Worm (Caenorhabditis elegans) whole organism, L3 larva: ENCODE results near the gene enpp-1.

Source experiments
- R02D3.7 ChIP-seq: fragments of 150-350 bp; optimal IDR thresholded peaks from 2 replicates; lab custom pipeline; 2014; ENCODE audit warnings: missing biosample characterization, missing genetic modification characterization
- ZK546.5 ChIP-seq: sonication (generic microtip); optimal IDR thresholded peaks from 2 replicates; lab custom pipeline; 2017; ENCODE audit warnings: missing biosample characterization, missing genetic modification characterization
- aly-2 ChIP-seq: fragments of 150-350 bp; optimal IDR thresholded peaks from 2 replicates; lab custom pipeline; 2014; ENCODE audit warnings: missing biosample characterization, missing genetic modification characterization
- ama-1 ChIP-seq: fragments of 150-350 bp; optimal IDR thresholded peaks from 2 replicates; lab custom pipeline; 2018
- ceh-28 ChIP-seq: fragments of 150-350 bp; optimal IDR thresholded peaks from 2 replicates; lab custom pipeline; 2014; ENCODE audit warnings: missing biosample characterization, missing genetic modification reagents, missing genetic modification characterization
- ceh-82 ChIP-seq: fragments of 150-350 bp; optimal IDR thresholded peaks from 2 replicates; lab custom pipeline; 2014; ENCODE audit warnings: missing biosample characterization, missing genetic modification characterization
- daf-12 ChIP-seq: fragments of 150-350 bp; optimal IDR thresholded peaks from 2 replicates; lab custom pipeline; 2014; ENCODE audit warnings: missing biosample characterization, missing genetic modification reagents, missing genetic modification characterization
- elt-1 ChIP-seq: fragments of 150-350 bp; optimal IDR thresholded peaks from 2 replicates; lab custom pipeline; 2014; ENCODE audit warnings: missing biosample characterization, missing genetic modification characterization
- elt-2 ChIP-seq: sonication (generic microtip); optimal IDR thresholded peaks from 2 replicates; lab custom pipeline; 2016; ENCODE audit warnings: missing genetic modification reagents, mild to moderate bottlenecking, missing genetic modification characterization, missing compliant biosample characterization
- eor-1 ChIP-seq, 2 experiments: fragments of 150-350 bp; optimal IDR thresholded peaks; 2 replicates each; lab custom pipeline; 2014 to 2018; ENCODE audit warnings: missing biosample characterization in 2 of 2, missing genetic modification characterization in 2 of 2
- fkh-10 ChIP-seq: sonication (generic microtip); optimal IDR thresholded peaks from 2 replicates; lab custom pipeline; 2017; ENCODE audit warnings: missing biosample characterization, missing genetic modification reagents, missing genetic modification characterization
- fos-1 ChIP-seq: fragments of 150-350 bp; optimal IDR thresholded peaks from 2 replicates; lab custom pipeline; 2014; ENCODE audit warnings: missing biosample characterization, missing genetic modification characterization
- hmg-11 ChIP-seq: sonication (generic microtip); optimal IDR thresholded peaks from 2 replicates; lab custom pipeline; 2016; ENCODE audit warnings: missing genetic modification characterization, missing compliant biosample characterization
- lin-15B ChIP-seq: fragments of 150-350 bp; optimal IDR thresholded peaks from 2 replicates; lab custom pipeline; 2014; ENCODE audit warnings: missing biosample characterization, missing genetic modification characterization
- lin-39 ChIP-seq: fragments of 150-350 bp; optimal IDR thresholded peaks from 2 replicates; lab custom pipeline; 2018; ENCODE audit warnings: missing biosample characterization, missing genetic modification reagents, missing genetic modification characterization
- lsy-12 ChIP-seq: sonication (generic microtip); optimal IDR thresholded peaks from 2 replicates; lab custom pipeline; 2016; ENCODE audit warnings: mild to moderate bottlenecking, missing genetic modification characterization, missing compliant biosample characterization
- mdl-1 ChIP-seq: fragments of 150-350 bp; optimal IDR thresholded peaks from 2 replicates; lab custom pipeline; 2014; ENCODE audit warnings: missing biosample characterization, missing genetic modification characterization
- nfya-1 ChIP-seq: sonication (generic microtip); optimal IDR thresholded peaks from 2 replicates; lab custom pipeline; 2017; ENCODE audit warnings: missing genetic modification characterization, mild to moderate bottlenecking, missing compliant biosample characterization, antibody characterized with exemption, moderate library complexity; ENCODE audit not compliant: insufficient read depth
- nhr-11 ChIP-seq: fragments of 150-350 bp; optimal IDR thresholded peaks from 2 replicates; lab custom pipeline; 2014; ENCODE audit warnings: missing biosample characterization, missing genetic modification characterization
- nhr-23 ChIP-seq: fragments of 150-350 bp; optimal IDR thresholded peaks from 2 replicates; lab custom pipeline; 2014; ENCODE audit warnings: missing biosample characterization, missing genetic modification reagents, missing genetic modification characterization
- nhr-237 ChIP-seq: fragments of 150-350 bp; optimal IDR thresholded peaks from 2 replicates; lab custom pipeline; 2014; ENCODE audit warnings: missing biosample characterization, missing genetic modification characterization
- nhr-25 ChIP-seq: sonication (generic microtip); optimal IDR thresholded peaks from 2 replicates; lab custom pipeline; 2017; ENCODE audit warnings: missing biosample characterization, missing genetic modification characterization
- nhr-28 ChIP-seq: fragments of 150-350 bp; optimal IDR thresholded peaks from 2 replicates; lab custom pipeline; 2014; ENCODE audit warnings: missing biosample characterization, missing genetic modification characterization
- nhr-76 ChIP-seq: fragments of 150-350 bp; sonication (generic microtip); optimal IDR thresholded peaks from 5 replicates; lab custom pipeline; 2014; ENCODE audit warnings: missing biosample characterization, missing genetic modification characterization
- nhr-77 ChIP-seq: fragments of 150-350 bp; optimal IDR thresholded peaks from 2 replicates; lab custom pipeline; 2014; ENCODE audit warnings: missing biosample characterization, missing genetic modification characterization
- pha-4 ChIP-seq: fragments of 150-350 bp; optimal IDR thresholded peaks from 2 replicates; lab custom pipeline; 2014; ENCODE audit warnings: missing biosample characterization, missing genetic modification reagents, missing genetic modification characterization
- pqm-1 ChIP-seq: fragments of 150-350 bp; optimal IDR thresholded peaks from 2 replicates; lab custom pipeline; 2017; ENCODE audit warnings: missing biosample characterization, missing genetic modification characterization, inconsistent platforms
- sea-2 ChIP-seq: fragments of 150-350 bp; sonication (generic microtip); optimal IDR thresholded peaks from 4 replicates; lab custom pipeline; 2014; ENCODE audit warnings: missing biosample characterization, missing genetic modification reagents, missing genetic modification characterization
- snpc-4 ChIP-seq: fragments of 150-350 bp; optimal IDR thresholded peaks from 2 replicates; lab custom pipeline; 2014; ENCODE audit warnings: missing biosample characterization, missing genetic modification characterization
- tbx-2 ChIP-seq: sonication (generic microtip); optimal IDR thresholded peaks from 2 replicates; lab custom pipeline; 2016; ENCODE audit warnings: mild to moderate bottlenecking, missing genetic modification characterization, missing compliant biosample characterization
- zag-1 ChIP-seq: fragments of 150-350 bp; optimal IDR thresholded peaks from 2 replicates; lab custom pipeline; 2014; ENCODE audit warnings: missing biosample characterization, missing genetic modification characterization
- ztf-4 ChIP-seq: fragments of 150-350 bp; optimal IDR thresholded peaks from 2 replicates; lab custom pipeline; 2014; ENCODE audit warnings: missing biosample characterization, missing genetic modification characterization

The enpp-1 gene

ce11 chrV:12100794-12101343, 30.4 kb upstream of the enpp-1 start, which contains the start of gene nhr-154:
TSS of gene nhr-154 (plus strand) at chrV:12101293.
- TF ChIP-seq tbx-2 = no peak
- TF ChIP-seq elt-1 (tag; lab: Kevin White, UChicago) = no peak
- peak; percentile 32 for TF ChIP-seq snpc-4
- no peak for TF ChIP-seq R02D3.7 (tag; lab: Kevin White, UChicago)
- TF ChIP-seq pha-4 (tag; lab: Kevin White, UChicago) = peak; percentile 75
- no peak for TF ChIP-seq nhr-76
- peak; percentile 42 for TF ChIP-seq ceh-28
- TF ChIP-seq elt-2 (tag; lab: Kevin White, UChicago) = peak; percentile 23
- peak; percentile 25 for TF ChIP-seq pqm-1 (tag; lab: Kevin White, UChicago)
- no peak for TF ChIP-seq sea-2 (GFP tag; lab: Kevin White, UChicago)
- peak; percentile 25 for TF ChIP-seq hmg-11 (tag; lab: Kevin White, UChicago)
- TF ChIP-seq lsy-12 (tag; lab: Kevin White, UChicago) = no peak

ce11 chrV:12103920-12104319, 27.3 kb upstream of the enpp-1 start, which contains the start of gene nhr-153:
TSS of gene nhr-153 (plus strand) at chrV:12104220.
- TF ChIP-seq pqm-1 (tag; lab: Kevin White, UChicago) (peak; percentile 34), hmg-11 (tag; lab: Kevin White, UChicago) (no peak), elt-2 (tag; lab: Kevin White, UChicago) (peak; percentile 17), eor-1 (tag; optimal IDR thresholded peaks at IDR 0.05; lab: Kevin White, UChicago) (no peak)

ce11 chrV:12106841-12107240, 24.4 kb upstream of the enpp-1 start, which contains the start of gene nhr-136:
TSS of gene nhr-136 (plus strand) at chrV:12107141.
- TF ChIP-seq zag-1 (tag; lab: Kevin White, UChicago) (no peak), nhr-237 (tag; lab: Kevin White, UChicago) (no peak), sea-2 (GFP tag; lab: Kevin White, UChicago) (no peak), mdl-1 (tag; lab: Kevin White, UChicago) (no peak), hmg-11 (tag; lab: Kevin White, UChicago) (no peak), lin-15B (tag; lab: Kevin White, UChicago) (no peak), fos-1 (tag; lab: Kevin White, UChicago) (no peak), fkh-10 (no peak), elt-2 (tag; lab: Kevin White, UChicago) (no peak), nhr-28 (tag; lab: Kevin White, UChicago) (no peak), nhr-25 (tag; lab: Kevin White, UChicago) (no peak)

- peak; percentile 49 for TF ChIP-seq nhr-23 (tag; lab: Kevin White, UChicago)
- TF ChIP-seq nhr-25 (tag; lab: Kevin White, UChicago) = peak; percentile 2
- TF ChIP-seq pha-4 (tag; lab: Kevin White, UChicago) = peak; percentile 53
- TF ChIP-seq nhr-11 (tag; lab: Kevin White, UChicago) = no peak
- TF ChIP-seq, all 47 proteins: peak for 3
These were observed 19.8 kb upstream of the enpp-1 start, which contains the start of gene lhpp-1 for ce11 chrV:12111452-12111851. TSS of gene lhpp-1 (minus strand) at chrV:12111805.

- TF ChIP-seq fos-1 (tag; lab: Kevin White, UChicago) = no peak
- no peak for TF ChIP-seq mdl-1 (tag; lab: Kevin White, UChicago)
- TF ChIP-seq nhr-28 (tag; lab: Kevin White, UChicago) = no peak
- TF ChIP-seq ztf-4 (tag; lab: Kevin White, UChicago) = no peak
- peak; percentile 45 for TF ChIP-seq pqm-1 (tag; lab: Kevin White, UChicago)
- TF ChIP-seq elt-2 (tag; lab: Kevin White, UChicago) = peak; percentile 57
- no peak for TF ChIP-seq ama-1
- TF ChIP-seq nhr-23 (tag; lab: Kevin White, UChicago) = no peak
- TF ChIP-seq nhr-76 = no peak
- TF ChIP-seq ceh-82 = no peak
These were observed 17.5 kb upstream of the enpp-1 start for ce11 chrV:12113726-12114125.

- TF ChIP-seq lin-15B (tag; lab: Kevin White, UChicago) (no peak), ztf-4 (tag; lab: Kevin White, UChicago) (no peak), nhr-77 (tag; lab: Kevin White, UChicago) (no peak), eor-1 (tag; optimal IDR thresholded peaks at IDR 0.05; lab: Kevin White, UChicago) (no peak), elt-1 (tag; lab: Kevin White, UChicago) (no peak), aly-2 (tag; lab: Kevin White, UChicago) (no peak), nhr-28 (tag; lab: Kevin White, UChicago) (no peak), lin-39 (no peak), ZK546.5 (tag; lab: Kevin White, UChicago) (no peak), nfya-1 (tag; lab: Kevin White, UChicago) (no peak), mdl-1 (tag; lab: Kevin White, UChicago) (no peak), nhr-237 (tag; lab: Kevin White, UChicago) (no peak), nhr-11 (tag; lab: Kevin White, UChicago) (no peak), daf-12 (tag; lab: Kevin White, UChicago) (no peak)
These were observed 16.6 kb upstream of the enpp-1 start, which contains the start of gene spin-1 for ce11 chrV:12114693-12115092. TSS of gene spin-1 (plus strand) at chrV:12114993.
